Worm (Caenorhabditis elegans) whole organism, L1 larva: ENCODE data around the gene inx-7.

Source experiments
- C04F5.9 ChIP-seq: sonication (generic microtip); optimal IDR thresholded peaks from 2 replicates; lab custom pipeline; 2016; ENCODE audit warnings: missing genetic modification characterization, missing compliant biosample characterization
- C34B4.2 ChIP-seq: sonication (generic microtip); optimal IDR thresholded peaks from 2 replicates; lab custom pipeline; 2017; ENCODE audit warnings: mild to moderate bottlenecking, missing genetic modification characterization, missing compliant biosample characterization
- Y116A8C.19 ChIP-seq: sonication (generic microtip); optimal IDR thresholded peaks from 2 replicates; lab custom pipeline; 2016; ENCODE audit warnings: missing compliant biosample characterization, missing genetic modification characterization, borderline replicate concordance
- alr-1 ChIP-seq: fragments of 200-800 bp; sonication (Bioruptor generic); optimal IDR thresholded peaks from 2 replicates; lab custom pipeline; 2018; ENCODE audit warnings: borderline replicate concordance, mild to moderate bottlenecking, missing genetic modification characterization, missing compliant biosample characterization
- ceh-88 ChIP-seq: fragments of 200-800 bp; sonication (Bioruptor generic); IDR thresholded peaks from 2 replicates; pipeline ENCODE4 v1.3.6; 2022; ENCODE audit warnings: missing genetic modification characterization, missing compliant biosample characterization
- dpl-1 ChIP-seq, 3 experiments: fragments of 150-350 bp in 2 of 3; sonication (generic microtip) in 1 of 3; optimal IDR thresholded peaks; 2 replicates each; lab custom pipeline; 2014 to 2017; ENCODE audit warnings: missing biosample characterization in 3 of 3, missing genetic modification characterization in 3 of 3, missing genetic modification reagents in 3 of 3
- efl-1 ChIP-seq, 4 experiments: fragments of 150-350 bp; optimal IDR thresholded peaks in 3 of 4; peaks in 1 of 4; 1 replicate in 1 of 4; 2 replicates in 3 of 4; lab custom pipeline; 2014; ENCODE audit warnings: missing biosample characterization in 2 of 4, missing genetic modification characterization in 2 of 4, missing genetic modification reagents in 2 of 4
- efl-3 ChIP-seq: fragments of 200-800 bp; sonication (Bioruptor generic); optimal IDR thresholded peaks from 2 replicates; lab custom pipeline; 2018; ENCODE audit warnings: mild to moderate bottlenecking, missing genetic modification characterization, missing compliant biosample characterization
- egl-13 ChIP-seq: sonication (generic microtip); optimal IDR thresholded peaks from 2 replicates; lab custom pipeline; 2016; ENCODE audit warnings: missing genotype, missing genetic modification reagents, missing genetic modification characterization, missing compliant biosample characterization
- egl-27 ChIP-seq, 2 experiments: fragments of 150-350 bp in 1 of 2; sonication (generic microtip); optimal IDR thresholded peaks; 3 replicates each; lab custom pipeline; 2017 to 2018; ENCODE audit warnings: missing biosample characterization in 2 of 2, missing genetic modification characterization in 2 of 2, missing genetic modification reagents in 2 of 2
- elt-2 ChIP-seq: sonication (generic microtip); optimal IDR thresholded peaks from 2 replicates; lab custom pipeline; 2016; ENCODE audit warnings: missing genetic modification characterization, mild to moderate bottlenecking, inconsistent platforms, missing compliant biosample characterization, missing genetic modification reagents
- fos-1 ChIP-seq: fragments of 150-350 bp; optimal IDR thresholded peaks from 2 replicates; lab custom pipeline; 2014; ENCODE audit warnings: missing biosample characterization, missing genetic modification characterization
- hlh-4 ChIP-seq: sonication (generic microtip); optimal IDR thresholded peaks from 2 replicates; lab custom pipeline; 2016; ENCODE audit warnings: mild to moderate bottlenecking, missing genetic modification characterization, missing compliant biosample characterization
- hpl-2 ChIP-seq: fragments of 150-350 bp; optimal IDR thresholded peaks from 2 replicates; lab custom pipeline; 2014; ENCODE audit warnings: missing biosample characterization, missing genetic modification reagents, missing genetic modification characterization
- lin-13 ChIP-seq: fragments of 150-350 bp; optimal IDR thresholded peaks from 2 replicates; lab custom pipeline; 2014; ENCODE audit warnings: missing biosample characterization, missing genetic modification reagents, missing genetic modification characterization
- lin-14 ChIP-seq: fragments of 200-800 bp; sonication (Bioruptor generic); optimal IDR thresholded peaks from 2 replicates; lab custom pipeline; 2018; ENCODE audit warnings: mild to moderate bottlenecking, missing genetic modification characterization, moderate library complexity, missing compliant biosample characterization
- lin-35 ChIP-seq, 2 experiments: fragments of 150-350 bp; optimal IDR thresholded peaks; 2 replicates each; lab custom pipeline; 2014; ENCODE audit warnings: missing biosample characterization in 2 of 2, missing genetic modification characterization in 2 of 2, missing genetic modification reagents in 2 of 2
- lin-39 ChIP-seq: fragments of 150-350 bp; optimal IDR thresholded peaks from 2 replicates; lab custom pipeline; 2014; ENCODE audit warnings: missing biosample characterization, missing genetic modification reagents, missing genetic modification characterization
- lsy-2 ChIP-seq, 2 experiments: fragments of 150-350 bp; optimal IDR thresholded peaks; 2 replicates each; lab custom pipeline; 2014; ENCODE audit warnings: missing biosample characterization in 2 of 2, missing genetic modification characterization in 2 of 2
- mab-9 ChIP-seq: fragments of 200-800 bp; sonication (Bioruptor generic); IDR thresholded peaks from 2 replicates; pipeline ENCODE4 v1.3.6; 2022; ENCODE audit warnings: missing genetic modification reagents, missing genetic modification characterization, missing compliant biosample characterization
- nhr-12 ChIP-seq: sonication (generic microtip); optimal IDR thresholded peaks from 2 replicates; lab custom pipeline; 2017; ENCODE audit warnings: missing biosample characterization, missing genetic modification characterization
- nhr-19 ChIP-seq: fragments of 200-800 bp; sonication (Bioruptor generic); conservative IDR thresholded peaks from 2 replicates; pipeline ENCODE4 v1.3.6; 2022; ENCODE audit warnings: missing genetic modification characterization, missing compliant biosample characterization
- nhr-20 ChIP-seq: sonication (generic microtip); optimal IDR thresholded peaks from 2 replicates; lab custom pipeline; 2016; ENCODE audit warnings: mild to moderate bottlenecking, missing genetic modification characterization, missing compliant biosample characterization
- nhr-47 ChIP-seq: sonication (generic microtip); optimal IDR thresholded peaks from 2 replicates; lab custom pipeline; 2016; ENCODE audit warnings: mild to moderate bottlenecking, missing genetic modification characterization, moderate library complexity, missing compliant biosample characterization
- nhr-71 ChIP-seq: sonication (generic microtip); optimal IDR thresholded peaks from 2 replicates; lab custom pipeline; 2016; ENCODE audit warnings: mild to moderate bottlenecking, missing genetic modification characterization, moderate library complexity, missing compliant biosample characterization
- nhr-76 ChIP-seq: sonication (generic microtip); optimal IDR thresholded peaks from 2 replicates; lab custom pipeline; 2017; ENCODE audit warnings: missing biosample characterization, missing genetic modification characterization
- nhr-77 ChIP-seq: fragments of 150-350 bp; optimal IDR thresholded peaks from 2 replicates; lab custom pipeline; 2014; ENCODE audit warnings: missing biosample characterization, missing genetic modification characterization
- rnt-1 ChIP-seq: sonication (generic microtip); optimal IDR thresholded peaks from 2 replicates; lab custom pipeline; 2016; ENCODE audit warnings: mild to moderate bottlenecking, missing genetic modification characterization, moderate library complexity, missing compliant biosample characterization
- sox-4 ChIP-seq: sonication (generic microtip); optimal IDR thresholded peaks from 2 replicates; lab custom pipeline; 2016; ENCODE audit warnings: missing genetic modification characterization, missing compliant biosample characterization
- sup-37 ChIP-seq: fragments of 200-800 bp; sonication (Bioruptor generic); optimal IDR thresholded peaks from 2 replicates; lab custom pipeline; 2018; ENCODE audit warnings: mild to moderate bottlenecking, missing genetic modification characterization, missing compliant biosample characterization
- swsn-7 ChIP-seq: sonication (generic microtip); optimal IDR thresholded peaks from 2 replicates; lab custom pipeline; 2016; ENCODE audit warnings: missing genetic modification characterization, missing compliant biosample characterization
- tbx-2 ChIP-seq: sonication (generic microtip); optimal IDR thresholded peaks from 2 replicates; lab custom pipeline; 2016; ENCODE audit warnings: missing genetic modification characterization, missing compliant biosample characterization
- tlp-1 ChIP-seq: fragments of 150-350 bp; optimal IDR thresholded peaks from 2 replicates; lab custom pipeline; 2014; ENCODE audit warnings: missing biosample characterization, missing genetic modification characterization
- unc-62 ChIP-seq: fragments of 150-350 bp; optimal IDR thresholded peaks from 2 replicates; lab custom pipeline; 2014; ENCODE audit warnings: missing biosample characterization, missing genetic modification reagents, missing genetic modification characterization
- unc-86 ChIP-seq: sonication (generic microtip); optimal IDR thresholded peaks from 2 replicates; lab custom pipeline; 2016; ENCODE audit warnings: missing genetic modification characterization, missing compliant biosample characterization
- unc-98 ChIP-seq: fragments of 200-800 bp; sonication (Bioruptor generic); IDR thresholded peaks from 2 replicates; pipeline ENCODE4 v1.3.6; 2022; ENCODE audit warnings: missing genetic modification characterization, missing compliant biosample characterization
- vab-15 ChIP-seq: sonication (generic microtip); optimal IDR thresholded peaks from 2 replicates; lab custom pipeline; 2017; ENCODE audit warnings: missing genotype, mild to moderate bottlenecking, missing genetic modification characterization, missing compliant biosample characterization
- xbp-1 ChIP-seq: sonication (generic microtip); optimal IDR thresholded peaks from 2 replicates; lab custom pipeline; 2016; ENCODE audit warnings: missing genetic modification characterization, missing compliant biosample characterization
- ztf-11 ChIP-seq, 2 experiments: sonication (generic microtip); optimal IDR thresholded peaks; 2 replicates each; lab custom pipeline; 2016 to 2017; ENCODE audit warnings: missing genetic modification characterization in 2 of 2, missing biosample characterization in 1 of 2, missing compliant biosample characterization in 1 of 2
- ztf-4 ChIP-seq: fragments of 150-350 bp; optimal IDR thresholded peaks from 2 replicates; lab custom pipeline; 2014; ENCODE audit warnings: missing biosample characterization, missing genetic modification characterization

The inx-7 gene

DNA sequence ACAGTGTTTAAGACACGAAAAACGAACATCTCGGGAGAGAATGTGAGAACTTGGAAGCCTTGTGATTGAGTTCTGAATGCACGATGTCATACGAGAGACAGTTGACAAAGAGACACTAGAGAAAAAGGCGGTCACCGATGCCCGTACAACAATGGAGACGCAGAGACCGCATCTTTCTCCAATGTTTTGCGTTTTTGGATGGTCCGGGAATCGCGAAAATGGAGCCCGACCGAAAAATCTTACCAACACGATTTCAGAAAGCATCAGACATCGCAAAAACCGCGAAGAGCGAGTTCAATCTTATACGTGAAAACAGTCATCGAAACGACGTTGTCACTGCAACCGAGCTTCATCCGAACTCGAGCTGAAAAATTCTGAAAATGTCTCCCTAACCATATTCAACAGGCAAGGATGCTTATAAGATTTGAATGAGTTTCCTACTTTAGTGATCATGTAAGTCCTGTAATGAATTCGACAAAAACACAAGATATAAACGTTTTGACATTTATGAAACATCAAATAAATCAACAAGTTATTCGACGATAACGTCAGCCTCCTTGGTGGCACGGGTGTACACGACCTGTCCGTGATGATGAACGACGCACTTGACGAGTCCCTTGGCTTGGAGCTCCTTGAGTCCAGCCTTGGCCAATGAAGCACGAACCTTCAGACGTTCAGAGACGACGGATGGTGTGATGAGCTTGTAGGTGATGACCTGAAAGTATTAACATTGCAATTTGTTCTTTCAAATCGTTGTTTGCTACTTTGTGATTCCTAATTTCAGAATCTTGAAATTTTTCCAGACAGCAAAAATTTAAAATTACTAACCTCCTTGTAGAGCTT, at the start of gene inx-7:
TSS of gene inx-7 (minus strand) at position 37 of the 843 bp plus-strand sequence.
- peak; percentile 16 for TF ChIP-seq elt-2 (tag; lab: Kevin White, UChicago)
- TF ChIP-seq fos-1 (tag; lab: Kevin White, UChicago): no peak
- TF ChIP-seq tbx-2: no peak
- TF ChIP-seq Y116A8C.19: no peak
- peak; percentile 36; the same call in 1 of the 2 replicates for TF ChIP-seq ceh-88 (GFP tag; lab: Robert Waterston, UW)
- TF ChIP-seq nhr-76 (tag; lab: Kevin White, UChicago): peak; percentile 18
- TF ChIP-seq nhr-20 (tag; lab: Kevin White, UChicago): no peak
- TF ChIP-seq C04F5.9 (tag; lab: Kevin White, UChicago): no peak
- no peak for TF ChIP-seq efl-3 (GFP tag; lab: Kevin White, UChicago)
- TF ChIP-seq ztf-4 (tag; lab: Kevin White, UChicago): peak; percentile 3
- no peak for TF ChIP-seq egl-13 (tag; lab: Kevin White, UChicago)
- TF ChIP-seq ztf-11 (tag; optimal IDR thresholded peaks at IDR 0.05; lab: Kevin White, UChicago): no peak
- TF ChIP-seq egl-27 (tag; optimal IDR thresholded peaks at IDR 0.05; lab: Kevin White, UChicago): no peak
- peak; percentile 0 to 15 for TF ChIP-seq efl-1 (optimal IDR thresholded peaks at IDR 0.05; lab: Kevin White, UChicago)
- peak in 1 of 2 experiments; percentile 70 for TF ChIP-seq efl-1 (GFP tag; optimal IDR thresholded peaks at IDR 0.05 in 1 of 2; lab: Kevin White, UChicago)
- peak; percentile 21 for TF ChIP-seq rnt-1 (tag; lab: Kevin White, UChicago)
- peak; percentile 26 for TF ChIP-seq lin-14 (GFP tag; lab: Kevin White, UChicago)
- no peak for TF ChIP-seq tlp-1 (tag; lab: Kevin White, UChicago)
- TF ChIP-seq unc-62 (GFP tag; lab: Kevin White, UChicago): no peak
- TF ChIP-seq mab-9 (GFP tag; lab: Robert Waterston, UW): no peak
- TF ChIP-seq nhr-71 (tag; lab: Kevin White, UChicago): peak; percentile 43
- no peak for TF ChIP-seq unc-86 (tag; lab: Kevin White, UChicago)
- no peak for TF ChIP-seq nhr-77 (tag; lab: Kevin White, UChicago)
- no peak for TF ChIP-seq lin-13 (GFP tag; lab: Kevin White, UChicago)
- TF ChIP-seq sox-4 (tag; lab: Kevin White, UChicago): no peak
- TF ChIP-seq lsy-2 (tag; optimal IDR thresholded peaks at IDR 0.05; lab: Kevin White, UChicago): peak in 1 of 2 experiments; percentile 57
- TF ChIP-seq lin-39 (tag; lab: Kevin White, UChicago): no peak
- TF ChIP-seq alr-1 (tag; lab: Kevin White, UChicago): no peak
- TF ChIP-seq nhr-47: peak; percentile 49
- no peak for TF ChIP-seq sup-37
- TF ChIP-seq xbp-1 (tag; lab: Kevin White, UChicago): no peak
- TF ChIP-seq nhr-19 (GFP tag; lab: Robert Waterston, UW): 0 out of 2 replicates have a peak, but pooled peaks have one; percentile 16
- TF ChIP-seq vab-15 (tag; lab: Kevin White, UChicago): no peak
- TF ChIP-seq hlh-4 (tag; lab: Kevin White, UChicago): no peak
- no peak for TF ChIP-seq C34B4.2 (tag; lab: Kevin White, UChicago)
- no peak for TF ChIP-seq unc-98 (GFP tag; lab: Robert Waterston, UW)
- TF ChIP-seq dpl-1 (GFP tag; optimal IDR thresholded peaks at IDR 0.05; lab: Kevin White, UChicago): no peak
- peak; percentile 27 for TF ChIP-seq swsn-7
- no peak for TF ChIP-seq hpl-2
- TF ChIP-seq lin-35 (GFP tag; optimal IDR thresholded peaks at IDR 0.05; lab: Kevin White, UChicago): no peak
- TF ChIP-seq nhr-12 (tag; lab: Kevin White, UChicago): no peak
